Fruit fly (Drosophila melanogaster) whole organism, embryonic: ENCODE measurements around the gene CG43750.
A peak's percentile ranks its signal among the peaks of the same experiment; 100 is the strongest.

Experiments
- Asciz ChIP-seq: fragments of 200-800 bp; sonication (Bioruptor generic); optimal IDR thresholded peaks from 2 replicates; lab custom pipeline; 2017; ENCODE audit warnings: missing biosample characterization, mild to moderate bottlenecking, missing genetic modification characterization, missing genetic modification reagents
- Bgb ChIP-seq: fragments of 200-800 bp; sonication (Bioruptor generic); IDR thresholded peaks from 2 replicates; pipeline ENCODE4 v1.3.6; 2022; ENCODE audit warnings: missing biosample characterization, missing genetic modification characterization; ENCODE audit not compliant: partially characterized antibody
- Blimp-1 ChIP-seq: fragments of 200-800 bp; sonication (Bioruptor generic); optimal IDR thresholded peaks from 3 replicates; lab custom pipeline; 2018; ENCODE audit warnings: missing biosample characterization, missing genetic modification characterization, mild to moderate bottlenecking, moderate library complexity, missing genetic modification reagents
- CG10267 ChIP-seq: fragments of 200-800 bp; sonication (Bioruptor generic); optimal IDR thresholded peaks from 2 replicates; lab custom pipeline; 2018; ENCODE audit warnings: missing biosample characterization, mild to moderate bottlenecking, missing genetic modification characterization, moderate library complexity
- CG10366 ChIP-seq: fragments of 200-800 bp; sonication (Bioruptor generic); IDR thresholded peaks from 2 replicates; pipeline ENCODE4 v1.3.6; 2022; ENCODE audit warnings: missing biosample characterization, missing genetic modification characterization
- CG10959 ChIP-seq: fragments of 200-800 bp; sonication (Bioruptor generic); IDR thresholded peaks from 2 replicates; pipeline ENCODE4 v1.3.6; 2022; ENCODE audit warnings: missing biosample characterization, missing genetic modification characterization
- CG12769 ChIP-seq: fragments of 200-800 bp; sonication (Bioruptor generic); optimal IDR thresholded peaks from 2 replicates; lab custom pipeline; 2019; ENCODE audit warnings: missing biosample characterization, mild to moderate bottlenecking, missing genetic modification characterization, moderate library complexity
- CG12942 ChIP-seq: fragments of 200-800 bp; sonication (Bioruptor generic); optimal IDR thresholded peaks from 3 replicates; lab custom pipeline; 2016; ENCODE audit warnings: missing biosample characterization, missing genetic modification characterization
- CG14014 ChIP-seq: fragments of 200-800 bp; sonication (Bioruptor generic); IDR thresholded peaks from 2 replicates; pipeline ENCODE4 v1.3.6; 2022; ENCODE audit warnings: missing biosample characterization, missing genetic modification characterization
- CG15479 ChIP-seq: fragments of 200-800 bp; sonication (Bioruptor generic); optimal IDR thresholded peaks from 3 replicates; lab custom pipeline; 2019; ENCODE audit warnings: missing biosample characterization, mild to moderate bottlenecking, missing genetic modification characterization, moderate library complexity
- CG1603 ChIP-seq: fragments of 200-800 bp; sonication (Bioruptor generic); optimal IDR thresholded peaks from 2 replicates; lab custom pipeline; 2019; ENCODE audit warnings: missing biosample characterization, mild to moderate bottlenecking, missing genetic modification characterization, moderate library complexity
- CG1647 ChIP-seq: fragments of 200-800 bp; sonication (Bioruptor generic); optimal IDR thresholded peaks from 3 replicates; lab custom pipeline; 2016; ENCODE audit warnings: missing biosample characterization, missing genetic modification characterization
- CG32532 ChIP-seq: fragments of 200-800 bp; sonication (Bioruptor generic); IDR thresholded peaks from 2 replicates; pipeline ENCODE4 v1.3.6; 2022; ENCODE audit warnings: missing biosample characterization, missing genetic modification characterization
- CG33557 ChIP-seq: fragments of 200-800 bp; sonication (Bioruptor generic); optimal IDR thresholded peaks from 2 replicates; lab custom pipeline; 2019; ENCODE audit warnings: missing biosample characterization, mild to moderate bottlenecking, missing genetic modification characterization, moderate library complexity
- CG4820 ChIP-seq: fragments of 200-800 bp; sonication (Bioruptor generic); optimal IDR thresholded peaks from 3 replicates; lab custom pipeline; 2016; ENCODE audit warnings: missing biosample characterization, missing genetic modification characterization
- CG7987 ChIP-seq: fragments of 200-800 bp; sonication (Bioruptor generic); optimal IDR thresholded peaks from 2 replicates; lab custom pipeline; 2018; ENCODE audit warnings: missing biosample characterization, mild to moderate bottlenecking, missing genetic modification characterization, moderate library complexity
- CG8388 ChIP-seq: fragments of 200-800 bp; sonication (Bioruptor generic); optimal IDR thresholded peaks from 2 replicates; lab custom pipeline; 2019; ENCODE audit warnings: missing biosample characterization, mild to moderate bottlenecking, missing genetic modification characterization, moderate library complexity
- CG8478 ChIP-seq: fragments of >200 bp; optimal IDR thresholded peaks from 2 replicates; lab custom pipeline; 2018
- CG8944 ChIP-seq: fragments of 200-800 bp; sonication (Bioruptor generic); optimal IDR thresholded peaks from 3 replicates; lab custom pipeline; 2016; ENCODE audit warnings: missing biosample characterization, missing genetic modification characterization
- CoRest ChIP-seq: fragments of 200-800 bp; sonication (Bioruptor generic); optimal IDR thresholded peaks from 3 replicates; lab custom pipeline; 2018; ENCODE audit warnings: missing biosample characterization, mild to moderate bottlenecking, missing genetic modification characterization, moderate library complexity
- Dbx ChIP-seq: fragments of 200-800 bp; sonication (Bioruptor generic); IDR thresholded peaks from 3 replicates; pipeline ENCODE4 v1.3.6; 2022; ENCODE audit warnings: missing biosample characterization, missing genetic modification characterization
- Dip2 ChIP-seq: fragments of 200-800 bp; sonication (Bioruptor generic); IDR thresholded peaks from 2 replicates; pipeline ENCODE4 v1.3.6; 2022; ENCODE audit warnings: missing biosample characterization, missing genetic modification characterization
- Drgx ChIP-seq: fragments of 200-800 bp; sonication (Bioruptor generic); IDR thresholded peaks from 2 replicates; pipeline ENCODE4 v1.3.6; 2022; ENCODE audit warnings: missing biosample characterization, missing genetic modification characterization
- Ets65A ChIP-seq: fragments of 200-800 bp; sonication (Bioruptor generic); peaks from one replicate; lab custom pipeline; 2016; ENCODE audit warnings: missing biosample characterization, missing genetic modification characterization
- Hmr ChIP-seq: fragments of 200-800 bp; sonication (Bioruptor generic); optimal IDR thresholded peaks from 3 replicates; lab custom pipeline; 2017; ENCODE audit warnings: mild to moderate bottlenecking, missing biosample characterization, missing genetic modification reagents, missing genetic modification characterization
- Hr3 ChIP-seq: fragments of 200-800 bp; sonication (Bioruptor generic); optimal IDR thresholded peaks from 3 replicates; lab custom pipeline; 2016; ENCODE audit warnings: missing biosample characterization, missing genetic modification characterization
- Max ChIP-seq: fragments of 200-800 bp; sonication (Bioruptor generic); optimal IDR thresholded peaks from 2 replicates; lab custom pipeline; 2016; ENCODE audit warnings: missing biosample characterization, mild to moderate bottlenecking, missing genetic modification characterization
- Meics ChIP-seq: fragments of 200-800 bp; sonication (Bioruptor generic); optimal IDR thresholded peaks from 2 replicates; lab custom pipeline; 2017; ENCODE audit warnings: missing biosample characterization, mild to moderate bottlenecking, missing genetic modification characterization
- NC2α ChIP-seq: fragments of 200-800 bp; sonication (Bioruptor generic); optimal IDR thresholded peaks from 2 replicates; lab custom pipeline; 2016; ENCODE audit warnings: missing biosample characterization, missing genetic modification characterization
- PHDP ChIP-seq: fragments of 200-800 bp; sonication (Bioruptor generic); optimal IDR thresholded peaks from 3 replicates; lab custom pipeline; 2018; ENCODE audit warnings: missing biosample characterization, mild to moderate bottlenecking, missing genetic modification characterization, moderate library complexity
- Pdp1 ChIP-seq, 2 experiments: fragments of 200-800 bp; sonication (Bioruptor generic); optimal IDR thresholded peaks; 3 replicates each; lab custom pipeline; 2016; ENCODE audit warnings: missing biosample characterization in 2 of 2, missing genetic modification characterization in 2 of 2, mild to moderate bottlenecking in 1 of 2, moderate library complexity in 1 of 2
- Vsx1 ChIP-seq: fragments of 200-800 bp; sonication (Bioruptor generic); optimal IDR thresholded peaks from 2 replicates; lab custom pipeline; 2017; ENCODE audit warnings: missing biosample characterization, mild to moderate bottlenecking, missing genetic modification characterization, missing genetic modification reagents
- Xbp1 ChIP-seq: fragments of 200-800 bp; sonication (Bioruptor generic); optimal IDR thresholded peaks from 3 replicates; lab custom pipeline; 2016; ENCODE audit warnings: missing biosample characterization, mild to moderate bottlenecking, missing genetic modification characterization
- abd-A ChIP-seq: fragments of 200-800 bp; sonication (Bioruptor generic); optimal IDR thresholded peaks from 3 replicates; lab custom pipeline; 2019; ENCODE audit warnings: missing biosample characterization, mild to moderate bottlenecking, missing genetic modification characterization, moderate library complexity
- bsh ChIP-seq, 2 experiments: fragments of 200-800 bp; sonication (Bioruptor generic); optimal IDR thresholded peaks; 2 replicates each; lab custom pipeline; 2017 to 2018; ENCODE audit warnings: mild to moderate bottlenecking in 2 of 2, missing biosample characterization in 2 of 2, missing genetic modification characterization in 2 of 2, moderate library complexity in 1 of 2
- dmrt99B ChIP-seq: fragments of 200-800 bp; sonication (Bioruptor generic); optimal IDR thresholded peaks from 2 replicates; lab custom pipeline; 2018; ENCODE audit warnings: missing biosample characterization, mild to moderate bottlenecking, missing genetic modification characterization, moderate library complexity
- eve ChIP-seq, 2 experiments: fragments of >200 bp; optimal IDR thresholded peaks; 2 replicates each; lab custom pipeline; 2017; ENCODE audit warnings: missing biosample characterization in 2 of 2, missing genetic modification characterization in 2 of 2
- exex ChIP-seq: fragments of 200-800 bp; sonication (Bioruptor generic); optimal IDR thresholded peaks from 4 replicates; lab custom pipeline; 2018; ENCODE audit warnings: missing biosample characterization, mild to moderate bottlenecking, missing genetic modification characterization, moderate library complexity
- hbn ChIP-seq: fragments of 200-800 bp; sonication (Bioruptor generic); IDR thresholded peaks from 2 replicates; pipeline ENCODE4 v1.3.6; 2022; ENCODE audit warnings: missing biosample characterization, missing genetic modification characterization; ENCODE audit not compliant: partially characterized antibody
- kay ChIP-seq: fragments of 200-800 bp; sonication (Bioruptor generic); optimal IDR thresholded peaks from 2 replicates; lab custom pipeline; 2016; ENCODE audit warnings: missing biosample characterization, missing genetic modification characterization
- nmo ChIP-seq: fragments of 200-800 bp; sonication (Bioruptor generic); optimal IDR thresholded peaks from 2 replicates; lab custom pipeline; 2018; ENCODE audit warnings: missing biosample characterization, mild to moderate bottlenecking, missing genetic modification characterization, moderate library complexity
- nom ChIP-seq: fragments of 200-800 bp; sonication (Bioruptor generic); optimal IDR thresholded peaks from 2 replicates; lab custom pipeline; 2017; ENCODE audit warnings: missing biosample characterization, missing genetic modification characterization, mild to moderate bottlenecking, moderate library complexity, missing genetic modification reagents
- odd ChIP-seq: fragments of 200-800 bp; sonication (Bioruptor generic); optimal IDR thresholded peaks from 2 replicates; lab custom pipeline; 2017; ENCODE audit warnings: missing biosample characterization, mild to moderate bottlenecking, missing genetic modification characterization
- pb ChIP-seq: fragments of 200-800 bp; sonication (Bioruptor generic); optimal IDR thresholded peaks from 3 replicates; lab custom pipeline; 2016; ENCODE audit warnings: missing biosample characterization, missing genetic modification characterization
- repo ChIP-seq: fragments of 200-800 bp; sonication (Bioruptor generic); optimal IDR thresholded peaks from 2 replicates; lab custom pipeline; 2016; ENCODE audit warnings: missing biosample characterization, missing genetic modification characterization
- run ChIP-seq: fragments of 200-800 bp; sonication (Bioruptor generic); optimal IDR thresholded peaks from 3 replicates; lab custom pipeline; 2018; ENCODE audit warnings: missing biosample characterization, mild to moderate bottlenecking, missing genetic modification characterization
- sc ChIP-seq, 3 experiments: fragments of >200 bp in 2 of 3; fragments of 200-800 bp in 1 of 3; sonication (Bioruptor generic) in 1 of 3; optimal IDR thresholded peaks; 2 replicates in 2 of 3; 3 replicates in 1 of 3; lab custom pipeline; 2017; ENCODE audit warnings: mild to moderate bottlenecking in 1 of 3, missing biosample characterization in 1 of 3, missing genetic modification characterization in 1 of 3, missing genetic modification reagents in 1 of 3
- sisA ChIP-seq: fragments of 200-800 bp; sonication (Bioruptor generic); IDR thresholded peaks from 2 replicates; pipeline ENCODE4 v1.3.6; 2022; ENCODE audit warnings: missing biosample characterization, missing genetic modification characterization
- tin ChIP-seq: fragments of 200-800 bp; sonication (Bioruptor generic); optimal IDR thresholded peaks from 3 replicates; lab custom pipeline; 2016; ENCODE audit warnings: missing biosample characterization, missing genetic modification characterization

The CG43750 gene

DNA sequence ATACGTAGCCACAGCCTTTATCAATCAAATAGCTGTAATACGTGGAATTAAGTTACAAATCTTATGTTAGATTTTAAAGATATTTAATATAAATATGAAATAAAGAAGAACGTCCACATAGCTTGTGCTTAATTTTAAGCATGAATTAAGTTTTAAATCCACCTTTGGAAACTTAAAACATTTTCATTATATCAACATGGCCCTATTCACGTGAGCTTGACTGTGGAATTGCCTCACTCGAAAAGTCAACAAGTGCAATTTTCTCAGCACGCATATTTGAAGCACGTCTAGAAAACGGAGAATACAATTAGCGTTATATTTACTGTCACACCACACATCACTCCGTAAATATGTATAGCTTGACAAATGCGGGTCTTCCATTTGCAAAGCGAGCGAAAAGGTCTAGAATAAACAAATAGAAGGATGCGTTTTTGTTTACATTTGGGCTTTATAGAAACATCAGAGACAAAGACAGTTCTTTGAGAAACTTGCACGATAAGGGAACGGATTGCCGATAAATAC, 26.8 kb downstream of the CG43750 start (continued):
- peak; percentile 55 for TF ChIP-seq Hr3 (GFP tag; lab: Kevin White, UChicago)
- TF ChIP-seq Xbp1 (GFP tag; lab: Kevin White, UChicago): peak; percentile 88
- TF ChIP-seq Dbx (GFP tag; lab: Robert Waterston, UW): peak; percentile 85
- TF ChIP-seq sisA (GFP tag; lab: Robert Waterston, UW): peak; percentile 80
- peak; percentile 47 for TF ChIP-seq CG15479 (GFP tag; lab: Kevin White, UChicago)
- peak; percentile 29 for TF ChIP-seq CG8944
- peak; percentile 91 for TF ChIP-seq Meics
- peak; percentile 90 for TF ChIP-seq Hmr (GFP tag; lab: Kevin White, UChicago)
- no peak for TF ChIP-seq sc (optimal IDR thresholded peaks at IDR 0.05; lab: Kevin White, UChicago)
- TF ChIP-seq sc (GFP tag; optimal IDR thresholded peaks at IDR 0.05; lab: Kevin White, UChicago): peak; percentile 79
- peak; percentile 70 for TF ChIP-seq CG1603 (tag; lab: Kevin White, UChicago)
- peak; percentile 90 for TF ChIP-seq CG14014 (GFP tag; lab: Robert Waterston, UW)
- peak; percentile 75 for TF ChIP-seq tin (GFP tag; lab: Kevin White, UChicago)
- TF ChIP-seq CG32532: peak; percentile 88
- no peak for TF ChIP-seq Dip2 (GFP tag; lab: Robert Waterston, UW)
- TF ChIP-seq CG33557: peak; percentile 77
- peak; percentile 90 to 95 for TF ChIP-seq bsh (GFP tag; optimal IDR thresholded peaks at IDR 0.05; lab: Kevin White, UChicago)
- peak; percentile 87 for TF ChIP-seq CG10267
- peak; percentile 71 to 72 for TF ChIP-seq Pdp1 (GFP tag; optimal IDR thresholded peaks at IDR 0.05; lab: Kevin White, UChicago)
- TF ChIP-seq CoRest: peak; percentile 91
- TF ChIP-seq eve (GFP tag; optimal IDR thresholded peaks at IDR 0.05; lab: Kevin White, UChicago): no peak
- TF ChIP-seq Blimp-1 (GFP tag; lab: Kevin White, UChicago): peak; percentile 91
- TF ChIP-seq kay (GFP tag; lab: Kevin White, UChicago): peak; percentile 84
- TF ChIP-seq NC2α (GFP tag; lab: Kevin White, UChicago): peak; percentile 59
- TF ChIP-seq Vsx1 (GFP tag; lab: Kevin White, UChicago): peak; percentile 80
- TF ChIP-seq exex: peak; percentile 63
- TF ChIP-seq repo: peak; percentile 57
- peak; percentile 92 for TF ChIP-seq CG8388
- peak; percentile 87 for TF ChIP-seq Max (GFP tag; lab: Kevin White, UChicago)
- no peak for TF ChIP-seq abd-A (tag; lab: Kevin White, UChicago)
- TF ChIP-seq CG12942 (GFP tag; lab: Kevin White, UChicago): peak; percentile 74
- no peak for TF ChIP-seq Bgb (GFP tag; lab: Robert Waterston, UW)
- TF ChIP-seq CG1647: peak; percentile 55
- peak; percentile 84 for TF ChIP-seq odd (GFP tag; lab: Kevin White, UChicago)
- peak; percentile 97 for TF ChIP-seq Drgx (GFP tag; lab: Robert Waterston, UW)
- TF ChIP-seq nom (GFP tag; lab: Kevin White, UChicago): peak; percentile 94
- peak; percentile 95 for TF ChIP-seq dmrt99B (tag; lab: Kevin White, UChicago)
- TF ChIP-seq CG10959: peak; percentile 76
- TF ChIP-seq CG10366: peak; percentile 83
- TF ChIP-seq hbn (GFP tag; lab: Robert Waterston, UW): no peak
- TF ChIP-seq PHDP (tag; lab: Kevin White, UChicago): peak; percentile 92
- peak; percentile 93 for TF ChIP-seq nmo
- TF ChIP-seq pb (GFP tag; lab: Kevin White, UChicago): no peak
- TF ChIP-seq CG4820 (GFP tag; lab: Kevin White, UChicago): peak; percentile 84
- peak; percentile 83 for TF ChIP-seq Ets65A (GFP tag; lab: Kevin White, UChicago)
- TF ChIP-seq Asciz (GFP tag; lab: Kevin White, UChicago): peak; percentile 94
- TF ChIP-seq run: peak; percentile 91
- peak; percentile 11 for TF ChIP-seq CG12769 (tag; lab: Kevin White, UChicago)
- peak; percentile 70 for TF ChIP-seq CG7987 (GFP tag; lab: Kevin White, UChicago)
- TF ChIP-seq CG8478 (lab: Kevin White, UChicago): no peak
